Fruit fly (Drosophila melanogaster): ENCODE measurements around the gene CG17261.

Gene CG17261

DNA sequence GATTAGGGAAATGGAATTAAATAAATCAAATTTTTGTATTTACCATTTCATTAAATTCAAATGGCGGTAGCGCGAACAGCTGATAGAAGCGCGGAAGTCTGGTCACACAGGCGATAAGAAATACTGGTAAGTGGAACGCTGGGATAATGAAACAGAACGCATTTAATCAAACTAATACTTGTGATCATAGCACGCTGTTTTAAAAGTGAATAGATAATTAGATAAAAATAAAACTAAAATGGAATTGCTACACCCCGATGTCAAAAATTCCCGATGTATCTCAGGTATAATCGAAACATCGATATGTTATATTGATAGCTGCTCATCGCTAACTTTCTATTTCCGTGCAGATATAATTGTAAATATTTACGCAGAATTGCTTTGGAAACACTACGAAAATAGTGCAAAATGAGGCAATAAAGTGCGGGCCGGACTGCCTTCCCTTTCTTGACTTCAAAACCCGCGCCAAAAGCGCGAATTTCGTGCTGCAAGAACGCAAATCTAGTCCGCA lies 49.6 kb upstream of the CG17261 start, which contains the start of the genes okr and CG3558 (continued):
- peak; percentile 94 for TF ChIP-seq CG34224 (GFP tag; IDR thresholded peaks at IDR 0.05; ENCODE audit: partially characterized antibody)
- TF ChIP-seq btn (GFP tag; optimal IDR thresholded peaks at IDR 0.05) = no peak
- TF ChIP-seq CG17829 (tag; optimal IDR thresholded peaks at IDR 0.05) = peak; percentile 8
- peak; percentile 58; the same call in 2 of the 3 replicates for TF ChIP-seq CG7963 (GFP tag; IDR thresholded peaks at IDR 0.05; ENCODE audit: partially characterized antibody)
- TF ChIP-seq CG10267 (tag; optimal IDR thresholded peaks at IDR 0.05) = peak; percentile 54
- no peak for TF ChIP-seq CG4360 (GFP tag; IDR thresholded peaks at IDR 0.05)
- peak; percentile 18 for TF ChIP-seq CG12659 (GFP tag; optimal IDR thresholded peaks at IDR 0.05)
- peak; percentile 0 for TF ChIP-seq CG33213 (GFP tag; optimal IDR thresholded peaks at IDR 0.05)
- TF ChIP-seq amos (GFP tag; IDR thresholded peaks at IDR 0.05; ENCODE audit: partially characterized antibody) = peak; percentile 83
- TF ChIP-seq CG1603 (tag; optimal IDR thresholded peaks at IDR 0.05) = peak; percentile 82
- TF ChIP-seq CG34376 (GFP tag; optimal IDR thresholded peaks at IDR 0.05) = no peak

dm6 chr2L:2993236-2993635 lies 49.1 kb upstream of the CG17261 start:
- TF ChIP-seq Spps (tag; optimal IDR thresholded peaks at IDR 0.05) (no peak), HmgZ (tag; optimal IDR thresholded peaks at IDR 0.05) (peak; percentile 13), CG10321 (GFP tag; IDR thresholded peaks at IDR 0.05) (no peak), tin (GFP tag; optimal IDR thresholded peaks at IDR 0.05) (no peak), MESR4 (GFP tag; optimal IDR thresholded peaks at IDR 0.05) (peak; percentile 30), Antp (GFP tag; optimal IDR thresholded peaks at IDR 0.05) (no peak), vvl (GFP tag; IDR thresholded peaks at IDR 0.05) (no peak), CG13296 (GFP tag; optimal IDR thresholded peaks at IDR 0.05) (peak; percentile 14), CG15514 (GFP tag; optimal IDR thresholded peaks at IDR 0.05) (no peak), oc (tag; optimal IDR thresholded peaks at IDR 0.05) (no peak), Optix (GFP tag; IDR thresholded peaks at IDR 0.05) (no peak), PHDP (tag; optimal IDR thresholded peaks at IDR 0.05) (no peak), corto (GFP tag; optimal IDR thresholded peaks at IDR 0.05) (no peak), CG8924 (tag; optimal IDR thresholded peaks at IDR 0.05) (no peak), gce (GFP tag; IDR thresholded peaks at IDR 0.05) (0 out of 3 replicates have a peak, but pooled peaks have one; percentile 26), mirr (GFP tag; optimal IDR thresholded peaks at IDR 0.05) (peak; percentile 41), dimm (GFP tag; IDR thresholded peaks at IDR 0.05) (no peak), tio (GFP tag; optimal IDR thresholded peaks at IDR 0.05) (no peak), CHES-1-like (GFP tag; optimal IDR thresholded peaks at IDR 0.05) (peak; percentile 5), hkb (optimal IDR thresholded peaks at IDR 0.05) (no peak), hkb (GFP tag; IDR thresholded peaks at IDR 0.05) (peak; percentile 35; the same call in 1 of the 2 replicates), HHEX (GFP tag; optimal IDR thresholded peaks at IDR 0.05) (no peak), mld (GFP tag; IDR thresholded peaks at IDR 0.05; ENCODE audit: partially characterized antibody) (0 out of 3 replicates have a peak, but pooled peaks have one; percentile 7), lmd (GFP tag; IDR thresholded peaks at IDR 0.05) (no peak), CG18599 (GFP tag; optimal IDR thresholded peaks at IDR 0.05) (no peak), CG6813 (GFP tag; optimal IDR thresholded peaks at IDR 0.05) (peak; percentile 10), lola (GFP tag; optimal IDR thresholded peaks at IDR 0.05) (no peak), CG16815 (GFP tag; optimal IDR thresholded peaks at IDR 0.05) (no peak), CG12155 (GFP tag; optimal IDR thresholded peaks at IDR 0.05) (no peak), CG12236 (GFP tag; optimal IDR thresholded peaks at IDR 0.05) (no peak), Sry-β (GFP tag; optimal IDR thresholded peaks at IDR 0.05) (no peak), Hey (tag; optimal IDR thresholded peaks at IDR 0.05) (peak; percentile 83), Neu2 (GFP tag; optimal IDR thresholded peaks at IDR 0.05; ENCODE audit: borderline replicate concordance) (no peak), CG18011 (GFP tag; optimal IDR thresholded peaks at IDR 0.05) (no peak), CG7839 (tag; optimal IDR thresholded peaks at IDR 0.05) (no peak), CG3726 (GFP tag; IDR thresholded peaks at IDR 0.05) (no peak), bowl (GFP tag; IDR thresholded peaks at IDR 0.05) (no peak), Mes4 (GFP tag; optimal IDR thresholded peaks at IDR 0.05) (no peak)
